Worm (Caenorhabditis elegans): ENCODE data around the gene H10E21.4.

DNA sequence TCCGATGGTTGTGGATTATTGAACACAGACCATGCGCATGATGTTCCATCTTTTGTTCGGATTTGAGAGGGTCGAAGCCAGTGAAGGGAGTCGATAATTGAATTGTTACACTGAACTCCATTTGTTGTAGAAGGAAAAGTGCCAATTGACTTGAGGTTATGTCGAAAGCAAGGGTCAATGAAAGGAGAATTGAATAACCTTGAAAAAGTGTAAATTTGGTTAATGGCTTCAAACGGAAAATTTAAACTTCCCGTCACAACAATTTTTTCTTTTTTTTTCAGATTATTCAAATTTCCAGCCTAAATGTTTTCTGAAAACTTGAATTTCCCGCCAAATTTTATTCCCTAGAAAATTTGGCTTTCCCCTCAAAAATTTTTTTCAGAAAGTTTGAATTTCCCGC is 18.6 kb upstream of the H10E21.4 start, which contains the start of gene clp-10:
- TF ChIP-seq T22C8.4 (GFP tag; IDR thresholded peaks at IDR 0.05) (no peak), ztf-23 (GFP tag; IDR thresholded peaks at IDR 0.05) (no peak), cog-1 (tag; optimal IDR thresholded peaks at IDR 0.05) (no peak), tab-1 (GFP tag; IDR thresholded peaks at IDR 0.05) (no peak), ref-1 (GFP tag; conservative IDR thresholded peaks at IDR 0.05) (no peak)

Measured in whole organism, midembryonic.